Fruit fly (Drosophila melanogaster) whole organism, embryonic: ENCODE results near the gene CG10700.

Experiments
- Antp ChIP-seq: fragments of 200-800 bp; sonication (Bioruptor generic); optimal IDR thresholded peaks from 3 replicates; lab custom pipeline; 2016; ENCODE audit warnings: missing biosample characterization, missing genetic modification characterization
- CG11504 ChIP-seq: fragments of 200-800 bp; sonication (Bioruptor generic); optimal IDR thresholded peaks from 3 replicates; lab custom pipeline; 2019; ENCODE audit warnings: missing biosample characterization, mild to moderate bottlenecking, missing genetic modification characterization, moderate library complexity
- CG11560 ChIP-seq: fragments of 200-800 bp; sonication (Bioruptor generic); IDR thresholded peaks from 3 replicates; pipeline ENCODE4 v1.3.6; 2022; ENCODE audit warnings: missing biosample characterization, missing genetic modification characterization
- CG15073 ChIP-seq: fragments of 200-800 bp; sonication (Bioruptor generic); optimal IDR thresholded peaks from 2 replicates; lab custom pipeline; 2016; ENCODE audit warnings: missing biosample characterization, missing genetic modification characterization
- CG15696 ChIP-seq: fragments of 200-800 bp; sonication (Bioruptor generic); optimal IDR thresholded peaks from 2 replicates; lab custom pipeline; 2019; ENCODE audit warnings: missing biosample characterization, mild to moderate bottlenecking, missing genetic modification characterization, moderate library complexity
- CG1602 ChIP-seq: fragments of 200-800 bp; sonication (Bioruptor generic); optimal IDR thresholded peaks from 3 replicates; lab custom pipeline; 2016; ENCODE audit warnings: missing biosample characterization, missing genetic modification characterization
- CG17361 ChIP-seq: fragments of 200-800 bp; sonication (Bioruptor generic); IDR thresholded peaks from 3 replicates; pipeline ENCODE4 v1.3.6; 2022; ENCODE audit warnings: missing biosample characterization, missing genetic modification characterization
- CG2199 ChIP-seq: fragments of 200-800 bp; sonication (Bioruptor generic); IDR thresholded peaks from 3 replicates; pipeline ENCODE4 v1.3.6; 2022; ENCODE audit warnings: missing biosample characterization, missing genetic modification characterization
- CG2875 ChIP-seq: fragments of 200-800 bp; sonication (Bioruptor generic); optimal IDR thresholded peaks from 2 replicates; lab custom pipeline; 2017; ENCODE audit warnings: missing biosample characterization, mild to moderate bottlenecking, missing genetic modification characterization, missing genetic modification reagents
- CG31441 ChIP-seq: fragments of 200-800 bp; sonication (Bioruptor generic); IDR thresholded peaks from 2 replicates; pipeline ENCODE4 v1.3.6; 2022; ENCODE audit warnings: missing biosample characterization, missing genetic modification characterization
- CG4282 ChIP-seq: fragments of 200-800 bp; sonication (Bioruptor generic); optimal IDR thresholded peaks from 2 replicates; lab custom pipeline; 2016; ENCODE audit warnings: missing biosample characterization, missing genetic modification characterization
- CG6175 ChIP-seq: fragments of 200-800 bp; sonication (Bioruptor generic); IDR thresholded peaks from 3 replicates; pipeline ENCODE4 v1.3.6; 2022; ENCODE audit warnings: missing biosample characterization, missing genetic modification characterization
- CG6689 ChIP-seq: fragments of 200-800 bp; sonication (Bioruptor generic); IDR thresholded peaks from 2 replicates; pipeline ENCODE4 v1.3.6; 2022; ENCODE audit warnings: missing biosample characterization, missing genetic modification characterization
- CG6854 ChIP-seq: fragments of 200-800 bp; sonication (Bioruptor generic); optimal IDR thresholded peaks from 3 replicates; lab custom pipeline; 2017; ENCODE audit warnings: missing biosample characterization, mild to moderate bottlenecking, missing genetic modification characterization
- CG7928 ChIP-seq: fragments of 200-800 bp; sonication (Bioruptor generic); optimal IDR thresholded peaks from 2 replicates; lab custom pipeline; 2017; ENCODE audit warnings: missing biosample characterization, mild to moderate bottlenecking, missing genetic modification characterization
- CG8478 ChIP-seq: fragments of >200 bp; optimal IDR thresholded peaks from 2 replicates; lab custom pipeline; 2018
- CG9215 ChIP-seq: fragments of 200-800 bp; sonication (Bioruptor generic); IDR thresholded peaks from 2 replicates; pipeline ENCODE4 v1.3.6; 2022; ENCODE audit warnings: missing biosample characterization, missing genetic modification characterization
- D ChIP-seq, 2 experiments: fragments of 200-800 bp in 1 of 2; fragments of >200 bp in 1 of 2; sonication (Bioruptor generic) in 1 of 2; optimal IDR thresholded peaks; 2 replicates in 1 of 2; 3 replicates in 1 of 2; lab custom pipeline; 2017; ENCODE audit warnings: mild to moderate bottlenecking in 1 of 2, missing biosample characterization in 1 of 2, missing genetic modification characterization in 1 of 2, missing genetic modification reagents in 1 of 2
- Deaf1 ChIP-seq: fragments of 200-800 bp; optimal IDR thresholded peaks from 3 replicates; lab custom pipeline; 2019; ENCODE audit warnings: missing biosample characterization, mild to moderate bottlenecking, missing genetic modification characterization, moderate library complexity
- Dfd ChIP-seq, 2 experiments: fragments of >200 bp; optimal IDR thresholded peaks; 2 replicates each; lab custom pipeline; 2017; ENCODE audit warnings: missing biosample characterization in 2 of 2, missing genetic modification characterization in 2 of 2
- Ets65A ChIP-seq: fragments of 200-800 bp; sonication (Bioruptor generic); peaks from one replicate; lab custom pipeline; 2016; ENCODE audit warnings: missing biosample characterization, missing genetic modification characterization
- Hr78 ChIP-seq, 2 experiments: fragments of 200-800 bp in 1 of 2; fragments of >200 bp in 1 of 2; sonication (Bioruptor generic) in 1 of 2; optimal IDR thresholded peaks; 2 replicates each; lab custom pipeline; 2017 to 2019; ENCODE audit warnings: missing biosample characterization in 2 of 2, missing genetic modification characterization in 2 of 2, mild to moderate bottlenecking in 1 of 2, moderate library complexity in 1 of 2
- Lhr ChIP-seq: fragments of 200-800 bp; sonication (Bioruptor generic); optimal IDR thresholded peaks from 3 replicates; lab custom pipeline; 2017; ENCODE audit warnings: mild to moderate bottlenecking, missing biosample characterization, missing genetic modification reagents, missing genetic modification characterization
- MTF-1 ChIP-seq: fragments of 200-800 bp; sonication (Bioruptor generic); optimal IDR thresholded peaks from 2 replicates; lab custom pipeline; 2018; ENCODE audit warnings: missing biosample characterization, mild to moderate bottlenecking, missing genetic modification characterization, borderline replicate concordance
- Mrtf ChIP-seq: fragments of 200-800 bp; sonication (Bioruptor generic); IDR thresholded peaks from 3 replicates; pipeline ENCODE4 v1.3.6; 2022; ENCODE audit warnings: missing biosample characterization, missing genetic modification characterization
- Ravus ChIP-seq: fragments of 200-800 bp; sonication (Bioruptor generic); IDR thresholded peaks from 2 replicates; pipeline ENCODE4 v1.3.6; 2022; ENCODE audit warnings: missing biosample characterization, missing genetic modification characterization
- Rfx ChIP-seq: fragments of 200-800 bp; sonication (Bioruptor generic); IDR thresholded peaks from 2 replicates; pipeline ENCODE4 v1.3.6; 2022; ENCODE audit warnings: missing biosample characterization, missing genetic modification characterization
- TFAM ChIP-seq: fragments of 200-800 bp; sonication (Bioruptor generic); optimal IDR thresholded peaks from 2 replicates; lab custom pipeline; 2017; ENCODE audit warnings: missing biosample characterization, missing genetic modification characterization, inconsistent platforms
- Taf1 ChIP-seq: fragments of 200-800 bp; sonication (Bioruptor generic); IDR thresholded peaks from 2 replicates; pipeline ENCODE4 v1.3.6; 2022; ENCODE audit warnings: missing biosample characterization, missing genetic modification characterization
- Tbp ChIP-seq: fragments of >200 bp; optimal IDR thresholded peaks from 2 replicates; lab custom pipeline; 2018; ENCODE audit warnings: missing biosample characterization, missing genetic modification characterization
- ase ChIP-seq: fragments of 200-800 bp; sonication (Bioruptor generic); IDR thresholded peaks from 3 replicates; pipeline ENCODE4 v1.3.6; 2022; ENCODE audit warnings: missing biosample characterization, missing genetic modification characterization
- br ChIP-seq: fragments of >200 bp; optimal IDR thresholded peaks from 2 replicates; lab custom pipeline; 2017
- croc ChIP-seq: fragments of 200-800 bp; sonication (Bioruptor generic); conservative IDR thresholded peaks from 3 replicates; pipeline ENCODE4 v1.3.6; 2022; ENCODE audit warnings: missing biosample characterization, missing genetic modification characterization
- dimm ChIP-seq: fragments of 200-800 bp; sonication (Bioruptor generic); IDR thresholded peaks from 2 replicates; pipeline ENCODE4 v1.3.6; 2022; ENCODE audit warnings: missing biosample characterization, missing genetic modification characterization
- disco-r ChIP-seq: fragments of 200-800 bp; sonication (Bioruptor generic); optimal IDR thresholded peaks from 2 replicates; lab custom pipeline; 2016; ENCODE audit warnings: missing biosample characterization, missing genetic modification characterization
- dm ChIP-seq: fragments of 200-800 bp; sonication (Bioruptor generic); optimal IDR thresholded peaks from 3 replicates; lab custom pipeline; 2016; ENCODE audit warnings: missing biosample characterization, missing genetic modification characterization
- dysf ChIP-seq: fragments of 200-800 bp; sonication (Bioruptor generic); IDR thresholded peaks from 3 replicates; pipeline ENCODE4 v1.3.6; 2022; ENCODE audit warnings: missing biosample characterization, missing genetic modification characterization
- exex ChIP-seq: fragments of 200-800 bp; sonication (Bioruptor generic); optimal IDR thresholded peaks from 4 replicates; lab custom pipeline; 2018; ENCODE audit warnings: missing biosample characterization, mild to moderate bottlenecking, missing genetic modification characterization, moderate library complexity
- gsb ChIP-seq: fragments of 200-800 bp; sonication (Bioruptor generic); IDR thresholded peaks from 2 replicates; pipeline ENCODE4 v1.3.6; 2022; ENCODE audit warnings: missing biosample characterization, missing genetic modification characterization
- ham ChIP-seq: fragments of 200-800 bp; sonication (Bioruptor generic); IDR thresholded peaks from 2 replicates; pipeline ENCODE4 v1.3.6; 2022; ENCODE audit warnings: missing biosample characterization, missing genetic modification characterization
- her ChIP-seq: fragments of 200-800 bp; sonication (Bioruptor generic); optimal IDR thresholded peaks from 2 replicates; lab custom pipeline; 2016; ENCODE audit warnings: missing biosample characterization, missing genetic modification characterization
- inv ChIP-seq: fragments of 200-800 bp; sonication (Bioruptor generic); IDR thresholded peaks from 2 replicates; pipeline ENCODE4 v1.3.6; 2022; ENCODE audit warnings: missing biosample characterization, missing genetic modification characterization; ENCODE audit not compliant: partially characterized antibody
- lilli ChIP-seq: fragments of 200-800 bp; sonication (Bioruptor generic); optimal IDR thresholded peaks from 3 replicates; lab custom pipeline; 2016; ENCODE audit warnings: missing biosample characterization, missing genetic modification characterization
- lov ChIP-seq, 2 experiments: fragments of 200-800 bp in 1 of 2; fragments of >200 bp in 1 of 2; sonication (Bioruptor generic) in 1 of 2; IDR thresholded peaks in 1 of 2; optimal IDR thresholded peaks in 1 of 2; 2 replicates in 1 of 2; 3 replicates in 1 of 2; pipeline versions ENCODE4 v1.3.6 to Lab custom; 2017 to 2022; ENCODE audit warnings: missing biosample characterization in 1 of 2, missing genetic modification characterization in 1 of 2
- maf-S ChIP-seq: fragments of 200-800 bp; sonication (Bioruptor generic); optimal IDR thresholded peaks from 2 replicates; lab custom pipeline; 2016; ENCODE audit warnings: missing biosample characterization, missing genetic modification characterization
- otp ChIP-seq: fragments of 200-800 bp; sonication (Bioruptor generic); IDR thresholded peaks from 3 replicates; pipeline ENCODE4, ENCODE4 v1.3.6; 2022; ENCODE audit warnings: missing biosample characterization, missing genetic modification characterization
- row ChIP-seq: fragments of 200-800 bp; sonication (Bioruptor generic); IDR thresholded peaks from 3 replicates; pipeline ENCODE4 v1.3.6; 2022; ENCODE audit warnings: missing biosample characterization, missing genetic modification characterization
- sisA ChIP-seq: fragments of 200-800 bp; sonication (Bioruptor generic); IDR thresholded peaks from 2 replicates; pipeline ENCODE4 v1.3.6; 2022; ENCODE audit warnings: missing biosample characterization, missing genetic modification characterization
- toy ChIP-seq: fragments of 200-800 bp; sonication (Bioruptor generic); IDR thresholded peaks from 2 replicates; pipeline ENCODE4 v1.3.6; 2022; ENCODE audit warnings: missing biosample characterization, missing genetic modification characterization
- unc-4 ChIP-seq: fragments of 200-800 bp; sonication (Bioruptor generic); IDR thresholded peaks from 2 replicates; pipeline ENCODE4 v1.3.6; 2022; ENCODE audit warnings: missing biosample characterization, missing genetic modification characterization; ENCODE audit not compliant: partially characterized antibody
- wdn ChIP-seq: fragments of 200-800 bp; sonication (Bioruptor generic); IDR thresholded peaks from 2 replicates; pipeline ENCODE4 v1.3.6; 2022; ENCODE audit warnings: missing biosample characterization, missing genetic modification characterization

The CG10700 gene

DNA sequence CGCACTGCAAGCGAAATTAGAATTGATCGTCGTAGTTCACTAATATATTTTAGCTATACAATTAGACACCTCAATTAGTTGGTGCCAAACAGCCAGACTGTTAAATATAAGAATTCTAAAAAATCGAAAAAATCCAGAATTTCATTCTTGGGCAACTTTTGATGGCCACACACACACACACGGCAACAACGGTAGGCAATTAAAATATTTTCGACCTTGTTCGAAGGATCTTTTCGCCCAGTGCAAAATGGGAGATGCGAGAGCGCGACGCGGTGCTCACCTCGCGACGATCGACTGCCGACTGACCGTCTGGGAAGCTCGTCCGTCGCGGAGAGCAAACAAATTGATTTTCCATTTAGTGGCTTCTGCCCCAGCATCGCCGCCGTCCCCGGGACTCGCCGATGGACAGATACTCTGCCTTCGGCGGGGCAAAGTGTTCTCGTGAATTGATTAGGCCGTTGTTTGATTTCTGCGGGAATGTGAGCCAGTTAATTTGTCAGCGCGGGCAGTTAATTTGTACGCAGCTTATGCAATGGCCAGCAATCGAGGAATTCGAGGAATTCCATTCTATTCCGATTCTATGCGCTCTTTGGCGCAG is 9.2 kb downstream of the CG10700 start, which contains the start of gene CG10702 (continued):
- TF ChIP-seq CG2199 (GFP tag; lab: Robert Waterston, UW) = 0 out of 3 replicates have a peak, but pooled peaks have one; percentile 20
- TF ChIP-seq CG6854 (GFP tag; lab: Kevin White, UChicago) = no peak
- peak; percentile 18; the same call in 1 of the 3 replicates for TF ChIP-seq dysf
- no peak for TF ChIP-seq CG15073 (GFP tag; lab: Kevin White, UChicago)
- TF ChIP-seq CG7928 (GFP tag; lab: Kevin White, UChicago) = no peak
- 0 out of 3 replicates have a peak, but pooled peaks have one; percentile 15 for TF ChIP-seq Mrtf (GFP tag; lab: Robert Waterston, UW)
- TF ChIP-seq CG9215 (GFP tag; lab: Robert Waterston, UW) = 0 out of 2 replicates have a peak, but pooled peaks have one; percentile 8
- no peak for TF ChIP-seq CG2875 (GFP tag; lab: Kevin White, UChicago)
- no peak for TF ChIP-seq Dfd (GFP tag; optimal IDR thresholded peaks at IDR 0.05; lab: Kevin White, UChicago)
- no peak for TF ChIP-seq TFAM
- TF ChIP-seq CG31441 (GFP tag; lab: Robert Waterston, UW) = peak; percentile 33; the same call in 1 of the 2 replicates
- no peak for TF ChIP-seq maf-S (GFP tag; lab: Kevin White, UChicago)
- no peak for TF ChIP-seq CG15696 (tag; lab: Kevin White, UChicago)
- peak; percentile 34; the same call in 1 of the 3 replicates for TF ChIP-seq row (GFP tag; lab: Robert Waterston, UW)
- TF ChIP-seq CG1602 = no peak
- peak; percentile 91 for TF ChIP-seq Ets65A (GFP tag; lab: Kevin White, UChicago)
- no peak for TF ChIP-seq wdn
- TF ChIP-seq gsb (GFP tag; lab: Robert Waterston, UW) = no peak
- no peak for TF ChIP-seq dimm
- TF ChIP-seq Tbp (GFP tag; lab: Kevin White, UChicago) = no peak
- no peak for TF ChIP-seq ase (GFP tag; lab: Robert Waterston, UW)
- TF ChIP-seq her (GFP tag; lab: Kevin White, UChicago) = no peak
- no peak for TF ChIP-seq toy (GFP tag; lab: Robert Waterston, UW)
- TF ChIP-seq D (optimal IDR thresholded peaks at IDR 0.05; lab: Kevin White, UChicago) = no peak
- TF ChIP-seq D (GFP tag; optimal IDR thresholded peaks at IDR 0.05; lab: Kevin White, UChicago) = peak; percentile 14
- TF ChIP-seq disco-r (GFP tag; lab: Kevin White, UChicago) = no peak
- TF ChIP-seq CG11504 (tag; lab: Kevin White, UChicago) = peak; percentile 42
- no peak for TF ChIP-seq dm (GFP tag; lab: Kevin White, UChicago)
- TF ChIP-seq inv (GFP tag; lab: Robert Waterston, UW) = no peak
- no peak for TF ChIP-seq br (lab: Kevin White, UChicago)
- TF ChIP-seq Lhr (GFP tag; lab: Kevin White, UChicago) = no peak
- TF ChIP-seq Taf1 (GFP tag; lab: Robert Waterston, UW) = no peak
- TF ChIP-seq ham (GFP tag; lab: Robert Waterston, UW) = no peak
- TF ChIP-seq CG8478 (lab: Kevin White, UChicago) = no peak
- TF ChIP-seq CG4282 = no peak
- TF ChIP-seq CG17361 (GFP tag; lab: Robert Waterston, UW) = peak; percentile 54; the same call in 2 of the 3 replicates
- TF ChIP-seq CG6175 (GFP tag; lab: Robert Waterston, UW) = no peak
- TF ChIP-seq Ravus (GFP tag; lab: Robert Waterston, UW) = no peak
- no peak for TF ChIP-seq lov (optimal IDR thresholded peaks at IDR 0.05; lab: Kevin White, UChicago)
- TF ChIP-seq lov (GFP tag; IDR thresholded peaks at IDR 0.05; lab: Robert Waterston, UW) = no peak
- no peak for TF ChIP-seq unc-4 (GFP tag; lab: Robert Waterston, UW)
- TF ChIP-seq lilli = peak; percentile 11
- peak; percentile 21 for TF ChIP-seq Deaf1
- TF ChIP-seq croc (GFP tag; lab: Robert Waterston, UW) = no peak
- TF ChIP-seq CG11560 (tag; lab: Robert Waterston, UW) = no peak
- no peak for TF ChIP-seq exex (tag; lab: Kevin White, UChicago)
- no peak for TF ChIP-seq MTF-1 (GFP tag; lab: Kevin White, UChicago)
- TF ChIP-seq sisA (GFP tag; lab: Robert Waterston, UW) = no peak
- TF ChIP-seq CG6689 = peak; percentile 27; the same call in 1 of the 2 replicates
- TF ChIP-seq Hr78 (GFP tag; optimal IDR thresholded peaks at IDR 0.05; lab: Kevin White, UChicago) = no peak
- peak; percentile 62 for TF ChIP-seq Rfx (GFP tag; lab: Robert Waterston, UW)
- TF ChIP-seq otp (GFP tag; lab: Robert Waterston, UW) = 0 out of 3 replicates have a peak, but pooled peaks have one; percentile 19
- no peak for TF ChIP-seq Antp (GFP tag; lab: Kevin White, UChicago)
